Worm (Caenorhabditis elegans) whole organism, L4 larva: ENCODE data around the gene ifas-2.

ENCODE experiments used
- F10B5.3 ChIP-seq: sonication (generic microtip); optimal IDR thresholded peaks from 2 replicates; lab custom pipeline; 2016; ENCODE audit warnings: mild to moderate bottlenecking, missing genetic modification characterization, missing compliant biosample characterization
- R02D3.7 ChIP-seq: fragments of 150-350 bp; sonication (generic microtip); optimal IDR thresholded peaks from 3 replicates; lab custom pipeline; 2014; ENCODE audit warnings: missing biosample characterization, missing genetic modification characterization
- ceh-62 ChIP-seq: sonication (generic microtip); optimal IDR thresholded peaks from 2 replicates; lab custom pipeline; 2017; ENCODE audit warnings: missing biosample characterization, missing genetic modification characterization
- ctbp-1 ChIP-seq: fragments of 200-800 bp; sonication (Bioruptor generic); IDR thresholded peaks from 2 replicates; pipeline ENCODE4 v1.3.6; 2022; ENCODE audit warnings: missing genetic modification reagents, missing genetic modification characterization, missing compliant biosample characterization
- daf-12 ChIP-seq: fragments of 150-350 bp; optimal IDR thresholded peaks from 2 replicates; lab custom pipeline; 2014; ENCODE audit warnings: missing biosample characterization, missing genetic modification reagents, missing genetic modification characterization
- dve-1 ChIP-seq: sonication (generic microtip); optimal IDR thresholded peaks from 2 replicates; lab custom pipeline; 2017; ENCODE audit warnings: antibody characterized with exemption, mild to moderate bottlenecking, missing genetic modification characterization, missing compliant biosample characterization; ENCODE audit not compliant: insufficient read depth
- gei-8 ChIP-seq: fragments of 200-800 bp; sonication (Bioruptor generic); optimal IDR thresholded peaks from 2 replicates; lab custom pipeline; 2018; ENCODE audit warnings: mild to moderate bottlenecking, missing genetic modification characterization, missing compliant biosample characterization
- hlh-30 ChIP-seq: sonication (generic microtip); optimal IDR thresholded peaks from 2 replicates; lab custom pipeline; 2017; ENCODE audit warnings: antibody characterized with exemption, mild to moderate bottlenecking, missing genetic modification characterization, missing compliant biosample characterization; ENCODE audit not compliant: insufficient read depth
- mdl-1 ChIP-seq, 2 experiments: fragments of 150-350 bp in 1 of 2; sonication (generic microtip) in 1 of 2; optimal IDR thresholded peaks; 2 replicates each; lab custom pipeline; 2014 to 2017; ENCODE audit warnings: missing biosample characterization in 2 of 2, missing genetic modification characterization in 2 of 2
- nhr-77 ChIP-seq: fragments of 150-350 bp; optimal IDR thresholded peaks from 2 replicates; lab custom pipeline; 2014; ENCODE audit warnings: missing biosample characterization, missing genetic modification characterization
- zip-11 ChIP-seq: fragments of 200-800 bp; sonication (Bioruptor generic); IDR thresholded peaks from 2 replicates; pipeline ENCODE4 v1.3.6; 2022; ENCODE audit warnings: missing genetic modification characterization, missing compliant biosample characterization
- ztf-7 ChIP-seq: fragments of 150-350 bp; optimal IDR thresholded peaks from 2 replicates; lab custom pipeline; 2014; ENCODE audit warnings: missing biosample characterization, missing genetic modification characterization

ce11 chrV:16873642-16874041 lies 15.0 kb downstream of the ifas-2 start, which contains the start of gene srw-23:
- TF ChIP-seq ztf-7 (tag; lab: Kevin White, UChicago) (no peak), daf-12 (no peak), ctbp-1 (GFP tag; lab: Robert Waterston, UW) (no peak), hlh-30 (tag; lab: Kevin White, UChicago) (no peak), dve-1 (tag; lab: Kevin White, UChicago) (no peak), ceh-62 (tag; lab: Kevin White, UChicago) (no peak), zip-11 (no peak), F10B5.3 (no peak), R02D3.7 (tag; lab: Kevin White, UChicago) (no peak), nhr-77 (tag; lab: Kevin White, UChicago) (no peak), mdl-1 (tag; optimal IDR thresholded peaks at IDR 0.05; lab: Kevin White, UChicago) (no peak), gei-8 (GFP tag; lab: Kevin White, UChicago) (no peak)
